Fruit fly (Drosophila melanogaster): ENCODE results near the gene Nufip.

DNA sequence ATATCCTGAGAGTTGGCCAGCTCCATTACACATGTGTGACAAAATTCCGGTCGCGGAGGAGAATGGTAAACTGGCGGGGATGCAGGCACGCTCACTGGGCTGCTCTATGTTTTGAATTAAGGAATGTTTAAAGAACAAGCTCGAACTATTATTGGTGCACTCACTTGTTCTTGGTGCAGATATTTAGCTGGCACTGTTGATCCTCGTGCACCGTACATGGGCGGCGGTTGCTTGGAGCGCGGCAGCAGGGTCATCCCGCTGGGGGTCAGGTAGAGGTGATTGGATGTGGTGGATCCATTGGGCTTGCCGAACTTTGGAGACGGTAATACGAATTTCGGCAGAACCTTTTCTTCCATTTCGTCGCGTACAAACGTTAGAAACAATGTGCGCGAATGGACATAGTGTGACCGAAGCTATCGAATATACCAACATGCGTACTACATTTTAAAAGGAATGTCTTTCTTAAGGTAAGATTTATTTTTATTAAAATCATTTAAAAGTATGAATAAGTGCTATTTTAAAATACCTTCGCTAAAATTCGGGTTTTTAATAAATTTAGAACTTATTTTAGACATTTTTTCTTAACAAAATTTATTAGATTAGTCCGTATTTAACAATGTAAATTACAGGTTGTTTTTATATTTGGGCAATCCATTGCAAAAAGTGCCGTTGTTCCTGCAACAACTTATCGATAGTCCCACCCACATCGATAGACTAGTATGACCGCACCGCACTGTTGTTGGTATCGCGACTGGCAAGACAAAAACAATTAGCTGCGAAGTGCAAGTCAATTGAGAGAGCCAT, at the start of gene Nufip, which contains the start of gene Atg3:
- no peak for TF ChIP-seq CG12768 (GFP tag; optimal IDR thresholded peaks at IDR 0.05)
- no peak for TF ChIP-seq Clk (GFP tag; optimal IDR thresholded peaks at IDR 0.05)
- no peak for TF ChIP-seq CG5204 (GFP tag; optimal IDR thresholded peaks at IDR 0.05)
- TF ChIP-seq cnc (optimal IDR thresholded peaks at IDR 0.05): no peak

Data from whole organism, adult.